Worm (Caenorhabditis elegans) whole organism, L4 larva: ENCODE data around the gene sdz-32.

Source experiments
- F26F4.8 ChIP-seq: fragments of 200-800 bp; sonication (Bioruptor generic); conservative IDR thresholded peaks from 2 replicates; pipeline ENCODE4 v1.3.6; 2022; ENCODE audit warnings: missing genetic modification characterization, missing compliant biosample characterization
- F37D6.2 ChIP-seq: sonication (generic microtip); optimal IDR thresholded peaks from 2 replicates; lab custom pipeline; 2016; ENCODE audit warnings: mild to moderate bottlenecking, missing genetic modification characterization, missing compliant biosample characterization
- F44E2.7 ChIP-seq: fragments of 200-800 bp; sonication (Bioruptor generic); IDR thresholded peaks from 2 replicates; pipeline ENCODE4 v2.1.2; 2022; ENCODE audit warnings: missing genetic modification characterization, missing compliant biosample characterization
- R02D3.7 ChIP-seq: fragments of 150-350 bp; sonication (generic microtip); optimal IDR thresholded peaks from 3 replicates; lab custom pipeline; 2014; ENCODE audit warnings: missing biosample characterization, missing genetic modification characterization
- Y5F2A.4 ChIP-seq: fragments of 200-800 bp; sonication (Bioruptor generic); optimal IDR thresholded peaks from 2 replicates; lab custom pipeline; 2018; ENCODE audit warnings: mild to moderate bottlenecking, missing genetic modification characterization, missing compliant biosample characterization
- ZK546.5 ChIP-seq, 2 experiments: sonication (generic microtip); optimal IDR thresholded peaks; 2 replicates each; lab custom pipeline; 2017; ENCODE audit warnings: missing biosample characterization in 2 of 2, missing genetic modification characterization in 2 of 2
- aha-1 ChIP-seq: fragments of 150-350 bp; peaks from one replicate; lab custom pipeline; 2014; ENCODE audit warnings: missing biosample characterization, missing genetic modification characterization
- aly-2 ChIP-seq: sonication (generic microtip); optimal IDR thresholded peaks from 2 replicates; lab custom pipeline; 2018; ENCODE audit warnings: missing biosample characterization, missing genetic modification characterization
- ama-1 ChIP-seq: fragments of 150-350 bp; optimal IDR thresholded peaks from 2 replicates; lab custom pipeline; 2014; ENCODE audit warnings: inconsistent platforms, mixed read lengths
- arid-1 ChIP-seq: fragments of 200-800 bp; sonication (Bioruptor generic); conservative IDR thresholded peaks from 2 replicates; pipeline ENCODE4 v1.3.6; 2022; ENCODE audit warnings: missing genetic modification reagents, missing genetic modification characterization, missing compliant biosample characterization
- ceh-28 ChIP-seq: fragments of 150-350 bp; optimal IDR thresholded peaks from 2 replicates; lab custom pipeline; 2014; ENCODE audit warnings: missing biosample characterization, missing genetic modification reagents, missing genetic modification characterization
- cey-2 ChIP-seq: sonication (generic microtip); optimal IDR thresholded peaks from 3 replicates; lab custom pipeline; 2017; ENCODE audit warnings: missing genetic modification characterization, mild to moderate bottlenecking, missing compliant biosample characterization, antibody characterized with exemption, borderline replicate concordance; ENCODE audit not compliant: insufficient read depth
- dmd-6 ChIP-seq: fragments of 200-800 bp; sonication (Bioruptor generic); IDR thresholded peaks from 2 replicates; pipeline ENCODE4 v1.3.6; 2022; ENCODE audit warnings: missing genetic modification reagents, missing genetic modification characterization, missing compliant biosample characterization
- dmd-9 ChIP-seq: fragments of 200-800 bp; sonication (Bioruptor generic); IDR thresholded peaks from 2 replicates; pipeline ENCODE4 v1.3.6; 2022; ENCODE audit warnings: missing genetic modification reagents, missing genetic modification characterization, missing compliant biosample characterization
- duxl-1 ChIP-seq: sonication (generic microtip); optimal IDR thresholded peaks from 2 replicates; lab custom pipeline; 2016; ENCODE audit warnings: mild to moderate bottlenecking, missing genetic modification characterization, moderate library complexity, missing compliant biosample characterization; ENCODE audit not compliant: poor library complexity
- fkh-10 ChIP-seq: fragments of 150-350 bp; optimal IDR thresholded peaks from 2 replicates; lab custom pipeline; 2014; ENCODE audit warnings: missing biosample characterization, missing genetic modification reagents, missing genetic modification characterization
- fos-1 ChIP-seq: fragments of 150-350 bp; optimal IDR thresholded peaks from 2 replicates; lab custom pipeline; 2014; ENCODE audit warnings: missing biosample characterization, missing genetic modification characterization
- hif-1 ChIP-seq, 2 experiments: sonication (generic microtip); optimal IDR thresholded peaks; 2 replicates each; lab custom pipeline; 2016 to 2017; ENCODE audit warnings: missing compliant biosample characterization in 2 of 2, missing genetic modification characterization in 2 of 2, missing genetic modification reagents in 2 of 2, missing genotype in 2 of 2, mild to moderate bottlenecking in 1 of 2
- lim-7 ChIP-seq: fragments of 200-800 bp; sonication (Bioruptor generic); IDR thresholded peaks from 2 replicates; pipeline ENCODE4 v1.3.6; 2022; ENCODE audit warnings: missing genetic modification characterization, missing compliant biosample characterization
- lin-13 ChIP-seq: fragments of 150-350 bp; optimal IDR thresholded peaks from 2 replicates; lab custom pipeline; 2014; ENCODE audit warnings: missing biosample characterization, missing genetic modification reagents, missing genetic modification characterization
- lin-38 ChIP-seq: fragments of 200-800 bp; sonication (Bioruptor generic); IDR thresholded peaks from 2 replicates; pipeline ENCODE4 v1.3.6; 2022; ENCODE audit warnings: missing genetic modification reagents, missing genetic modification characterization, missing compliant biosample characterization
- lin-39 ChIP-seq: fragments of 150-350 bp; optimal IDR thresholded peaks from 2 replicates; lab custom pipeline; 2014; ENCODE audit warnings: missing biosample characterization, missing genetic modification reagents, missing genetic modification characterization
- lir-3 ChIP-seq: sonication (generic microtip); optimal IDR thresholded peaks from 2 replicates; lab custom pipeline; 2016; ENCODE audit warnings: mild to moderate bottlenecking, missing genetic modification characterization, missing compliant biosample characterization
- madf-5 ChIP-seq, 2 experiments: fragments of 200-800 bp; sonication (Bioruptor generic); IDR thresholded peaks; 2 replicates each; pipeline ENCODE4 v1.3.6; 2022; ENCODE audit warnings: missing compliant biosample characterization in 2 of 2, missing genetic modification characterization in 2 of 2
- madf-9 ChIP-seq: fragments of 200-800 bp; sonication (Bioruptor generic); conservative IDR thresholded peaks from 2 replicates; pipeline ENCODE4 v1.3.6; 2022; ENCODE audit warnings: missing genetic modification reagents, missing genetic modification characterization, missing compliant biosample characterization
- mdl-1 ChIP-seq, 2 experiments: fragments of 150-350 bp in 1 of 2; sonication (generic microtip) in 1 of 2; optimal IDR thresholded peaks; 2 replicates each; lab custom pipeline; 2014 to 2017; ENCODE audit warnings: missing biosample characterization in 2 of 2, missing genetic modification characterization in 2 of 2
- mes-2 ChIP-seq: sonication (generic microtip); optimal IDR thresholded peaks from 2 replicates; lab custom pipeline; 2016; ENCODE audit warnings: missing genotype, mild to moderate bottlenecking, missing genetic modification characterization, missing compliant biosample characterization; ENCODE audit not compliant: poor library complexity, severe bottlenecking
- mxl-2 ChIP-seq: fragments of 200-800 bp; sonication (Bioruptor generic); conservative IDR thresholded peaks from 2 replicates; pipeline ENCODE4 v1.3.6; 2022; ENCODE audit warnings: missing genetic modification reagents, missing genetic modification characterization, missing compliant biosample characterization
- mxl-3 ChIP-seq: fragments of 200-800 bp; sonication (Bioruptor generic); optimal IDR thresholded peaks from 2 replicates; lab custom pipeline; 2018; ENCODE audit warnings: mild to moderate bottlenecking, missing genetic modification characterization, missing compliant biosample characterization
- nhr-102 ChIP-seq: sonication (generic microtip); optimal IDR thresholded peaks from 2 replicates; lab custom pipeline; 2016; ENCODE audit warnings: mild to moderate bottlenecking, missing genetic modification characterization, moderate library complexity, missing compliant biosample characterization
- nhr-237 ChIP-seq: sonication (generic microtip); optimal IDR thresholded peaks from 2 replicates; lab custom pipeline; 2017; ENCODE audit warnings: missing biosample characterization, missing genetic modification characterization
- nhr-28 ChIP-seq: fragments of 150-350 bp; optimal IDR thresholded peaks from 2 replicates; lab custom pipeline; 2014; ENCODE audit warnings: missing biosample characterization, missing genetic modification characterization
- nhr-48 ChIP-seq: sonication (generic microtip); optimal IDR thresholded peaks from 2 replicates; lab custom pipeline; 2016; ENCODE audit warnings: mild to moderate bottlenecking, missing genetic modification characterization, missing compliant biosample characterization
- nhr-76 ChIP-seq: fragments of 150-350 bp; optimal IDR thresholded peaks from 2 replicates; lab custom pipeline; 2014; ENCODE audit warnings: missing biosample characterization, missing genetic modification characterization
- php-3 ChIP-seq: fragments of 200-800 bp; sonication (Bioruptor generic); IDR thresholded peaks from 2 replicates; pipeline ENCODE4 v1.3.6; 2022; ENCODE audit warnings: missing genetic modification reagents, missing genetic modification characterization, missing compliant biosample characterization
- pqm-1 ChIP-seq: sonication (generic microtip); optimal IDR thresholded peaks from 2 replicates; lab custom pipeline; 2017; ENCODE audit warnings: missing biosample characterization, missing genetic modification characterization
- sdz-12 ChIP-seq: fragments of 200-800 bp; sonication (Bioruptor generic); optimal IDR thresholded peaks from 2 replicates; lab custom pipeline; 2018; ENCODE audit warnings: mild to moderate bottlenecking, missing genetic modification characterization, missing compliant biosample characterization
- snpc-1.2 ChIP-seq: fragments of 200-800 bp; sonication (Bioruptor generic); IDR thresholded peaks from 2 replicates; pipeline ENCODE4 v1.3.6; 2022; ENCODE audit warnings: missing genetic modification reagents, missing genetic modification characterization, missing compliant biosample characterization
- spr-1 ChIP-seq: sonication (generic microtip); optimal IDR thresholded peaks from 2 replicates; lab custom pipeline; 2016; ENCODE audit warnings: mild to moderate bottlenecking, missing genetic modification characterization, missing compliant biosample characterization
- unc-39 ChIP-seq: sonication (generic microtip); optimal IDR thresholded peaks from 2 replicates; lab custom pipeline; 2017; ENCODE audit warnings: missing biosample characterization, missing genetic modification characterization
- vab-7 ChIP-seq: fragments of 200-800 bp; sonication (Bioruptor generic); IDR thresholded peaks from 2 replicates; pipeline ENCODE4 v1.3.6; 2022; ENCODE audit warnings: missing genetic modification reagents, missing genetic modification characterization, missing compliant biosample characterization
- zag-1 ChIP-seq: fragments of 150-350 bp; optimal IDR thresholded peaks from 2 replicates; lab custom pipeline; 2014; ENCODE audit warnings: missing biosample characterization, missing genetic modification characterization

sdz-32 gene

ce11 chrII:3439842-3440640 lies 33.8 kb upstream of the sdz-32 start:
- TF ChIP-seq lin-38 = no peak
- TF ChIP-seq F26F4.8 (GFP tag; lab: Robert Waterston, UW) = no peak
- TF ChIP-seq zag-1 (tag; lab: Kevin White, UChicago) = no peak
- TF ChIP-seq php-3 (GFP tag; lab: Robert Waterston, UW) = 0 out of 2 replicates have a peak, but pooled peaks have one; percentile 22
- no peak for TF ChIP-seq Y5F2A.4 (GFP tag; lab: Kevin White, UChicago)
- no peak for TF ChIP-seq fkh-10
- TF ChIP-seq nhr-102 = no peak
- TF ChIP-seq R02D3.7 (tag; lab: Kevin White, UChicago) = no peak
- no peak for TF ChIP-seq ceh-28
- TF ChIP-seq aly-2 (tag; lab: Kevin White, UChicago) = no peak
- TF ChIP-seq ama-1 = no peak
- TF ChIP-seq mxl-2 (GFP tag; lab: Robert Waterston, UW) = no peak
- no peak for TF ChIP-seq lin-13 (GFP tag; lab: Kevin White, UChicago)
- TF ChIP-seq nhr-28 (tag; lab: Kevin White, UChicago) = peak; percentile 60
- TF ChIP-seq madf-5 (GFP tag; IDR thresholded peaks at IDR 0.05; lab: Robert Waterston, UW) = no peak
- TF ChIP-seq fos-1 (tag; lab: Kevin White, UChicago) = no peak
- no peak for TF ChIP-seq spr-1 (tag; lab: Kevin White, UChicago)
- TF ChIP-seq duxl-1 = no peak
- peak; percentile 63 for TF ChIP-seq dmd-6 (GFP tag; lab: Robert Waterston, UW)
- TF ChIP-seq dmd-9 = no peak
- no peak for TF ChIP-seq cey-2 (tag; lab: Kevin White, UChicago)
- no peak for TF ChIP-seq ZK546.5 (tag; optimal IDR thresholded peaks at IDR 0.05; lab: Kevin White, UChicago)
- no peak for TF ChIP-seq aha-1
- no peak for TF ChIP-seq unc-39
- TF ChIP-seq mdl-1 (tag; optimal IDR thresholded peaks at IDR 0.05; lab: Kevin White, UChicago) = no peak
- TF ChIP-seq nhr-76 (tag; lab: Kevin White, UChicago) = no peak
- TF ChIP-seq hif-1 (tag; optimal IDR thresholded peaks at IDR 0.05; lab: Kevin White, UChicago) = no peak
- TF ChIP-seq mxl-3 = no peak
- peak; percentile 55 for TF ChIP-seq pqm-1 (tag; lab: Kevin White, UChicago)
- no peak for TF ChIP-seq lim-7 (GFP tag; lab: Robert Waterston, UW)
- no peak for TF ChIP-seq arid-1 (GFP tag; lab: Robert Waterston, UW)
- TF ChIP-seq mes-2 (tag; lab: Kevin White, UChicago) = no peak
- no peak for TF ChIP-seq nhr-237 (tag; lab: Kevin White, UChicago)

- no peak for TF ChIP-seq cey-2 (tag; lab: Kevin White, UChicago)
- no peak for TF ChIP-seq madf-9 (GFP tag; lab: Robert Waterston, UW)
- TF ChIP-seq nhr-48 (tag; lab: Kevin White, UChicago) = no peak
- TF ChIP-seq lir-3 (tag; lab: Kevin White, UChicago) = no peak
- no peak for TF ChIP-seq snpc-1.2 (GFP tag; lab: Robert Waterston, UW)
- no peak for TF ChIP-seq vab-7
- TF ChIP-seq F37D6.2 (tag; lab: Kevin White, UChicago) = no peak
- TF ChIP-seq sdz-12 (GFP tag; lab: Kevin White, UChicago) = no peak
- no peak for TF ChIP-seq F44E2.7 (GFP tag; lab: Robert Waterston, UW)
- TF ChIP-seq lin-38 = no peak
- TF ChIP-seq lin-39 (tag; lab: Kevin White, UChicago) = no peak
- no peak for TF ChIP-seq mxl-2 (GFP tag; lab: Robert Waterston, UW)
Measured at ce11 chrII:3440641-3440926, 33.3 kb upstream of the sdz-32 start, which contains the start of gene C16C8.17. Gene C16C8.17, plus strand, starts transcription at chrII:3440827.
